Fruit fly (Drosophila melanogaster): ENCODE data around the gene CG3558.
A peak's percentile ranks its signal among the peaks of the same experiment; 100 is the strongest.

CG3558 gene

DNA sequence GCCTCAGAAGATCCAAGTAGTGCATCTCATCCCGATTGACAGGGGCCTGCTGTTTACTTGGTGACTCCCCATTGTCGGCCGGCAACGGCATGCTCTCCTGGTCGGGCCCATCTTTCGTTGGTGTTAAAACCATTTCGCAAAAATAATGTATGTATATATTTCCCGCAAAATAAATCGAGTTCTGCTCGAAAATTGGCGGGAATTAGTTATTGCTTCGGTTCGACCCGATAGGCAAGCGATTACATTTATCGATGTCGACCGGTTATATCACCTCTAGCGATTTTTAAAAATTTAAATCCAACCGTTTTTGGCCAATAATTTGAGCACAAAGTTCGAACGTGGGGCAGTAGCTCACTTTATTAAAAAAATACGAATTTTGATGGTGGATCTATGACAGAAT, 23.2 kb upstream of the CG3558 start, which contains the start of gene Ts:
Gene Ts, minus strand, starts transcription at position 201 of the 400 bp plus-strand sequence.
- TF ChIP-seq CG9797 (GFP tag; optimal IDR thresholded peaks at IDR 0.05): peak; percentile 18
- no peak for TF ChIP-seq Abd-B (GFP tag; optimal IDR thresholded peaks at IDR 0.05)
- TF ChIP-seq run (tag; optimal IDR thresholded peaks at IDR 0.05): no peak
- no peak for TF ChIP-seq schlank (tag; optimal IDR thresholded peaks at IDR 0.05)
- TF ChIP-seq chinmo (GFP tag; IDR thresholded peaks at IDR 0.05; ENCODE audit: partially characterized antibody): 0 out of 4 replicates have a peak, but pooled peaks have one; percentile 71
- peak in 1 of 2 experiments; percentile 92 for TF ChIP-seq Pdp1 (GFP tag; optimal IDR thresholded peaks at IDR 0.05)
- TF ChIP-seq CG2116 (GFP tag; optimal IDR thresholded peaks at IDR 0.05): peak; percentile 96
- TF ChIP-seq HLHmδ (GFP tag; optimal IDR thresholded peaks at IDR 0.05): no peak
- no peak for TF ChIP-seq stc (GFP tag; IDR thresholded peaks at IDR 0.05)
- 0 out of 2 replicates have a peak, but pooled peaks have one; percentile 22 for TF ChIP-seq MBD-R2 (GFP tag; IDR thresholded peaks at IDR 0.05)
- peak; percentile 9 for TF ChIP-seq gfzf (GFP tag; optimal IDR thresholded peaks at IDR 0.05)
- TF ChIP-seq knrl (GFP tag; IDR thresholded peaks at IDR 0.05; ENCODE audit: partially characterized antibody): peak; percentile 56; the same call in 2 of the 3 replicates
- TF ChIP-seq Adf1 (GFP tag; IDR thresholded peaks at IDR 0.05): no peak
- peak; percentile 60 for TF ChIP-seq pzg (GFP tag; optimal IDR thresholded peaks at IDR 0.05)
- TF ChIP-seq hb (GFP tag; IDR thresholded peaks at IDR 0.05; ENCODE audit: partially characterized antibody): peak; percentile 74
- TF ChIP-seq unc-4 (GFP tag; IDR thresholded peaks at IDR 0.05; ENCODE audit: partially characterized antibody): peak; percentile 65
- no peak for TF ChIP-seq CG2199 (GFP tag; IDR thresholded peaks at IDR 0.05)
- no peak for TF ChIP-seq CG14441 (GFP tag; IDR thresholded peaks at IDR 0.05)
- TF ChIP-seq Myb (GFP tag; optimal IDR thresholded peaks at IDR 0.05): peak; percentile 97
- no peak for TF ChIP-seq btn (GFP tag; optimal IDR thresholded peaks at IDR 0.05)
- TF ChIP-seq CG14014 (GFP tag; IDR thresholded peaks at IDR 0.05): no peak
- peak; percentile 87 for TF ChIP-seq CG13287 (GFP tag; IDR thresholded peaks at IDR 0.05; ENCODE audit: partially characterized antibody)
- TF ChIP-seq mld (GFP tag; IDR thresholded peaks at IDR 0.05; ENCODE audit: partially characterized antibody): 0 out of 3 replicates have a peak, but pooled peaks have one; percentile 46
- TF ChIP-seq CG12071 (GFP tag; optimal IDR thresholded peaks at IDR 0.05): no peak
- TF ChIP-seq Bgb (GFP tag; IDR thresholded peaks at IDR 0.05; ENCODE audit: partially characterized antibody): peak; percentile 88
- TF ChIP-seq CG11695 (GFP tag; IDR thresholded peaks at IDR 0.05): no peak
- TF ChIP-seq Mrtf (GFP tag; IDR thresholded peaks at IDR 0.05): no peak
- peak; percentile 76 for TF ChIP-seq zen2 (GFP tag; IDR thresholded peaks at IDR 0.05; ENCODE audit: partially characterized antibody)
- peak; percentile 54 for TF ChIP-seq CG10267 (tag; optimal IDR thresholded peaks at IDR 0.05)
- TF ChIP-seq ind (GFP tag; optimal IDR thresholded peaks at IDR 0.05): no peak
- no peak for TF ChIP-seq CG9817 (tag; optimal IDR thresholded peaks at IDR 0.05)
- TF ChIP-seq lbe (GFP tag; optimal IDR thresholded peaks at IDR 0.05): peak; percentile 32
- no peak for TF ChIP-seq HHEX (GFP tag; optimal IDR thresholded peaks at IDR 0.05)
- TF ChIP-seq CG16813 (GFP tag; IDR thresholded peaks at IDR 0.05; ENCODE audit: partially characterized antibody): peak; percentile 57; the same call in 2 of the 3 replicates
- TF ChIP-seq CG2889 (GFP tag; IDR thresholded peaks at IDR 0.05): no peak
- TF ChIP-seq cg (GFP tag; optimal IDR thresholded peaks at IDR 0.05): no peak
- TF ChIP-seq Elba2 (GFP tag; optimal IDR thresholded peaks at IDR 0.05): no peak
- TF ChIP-seq Dll (GFP tag; IDR thresholded peaks at IDR 0.05; ENCODE audit: partially characterized antibody): peak; percentile 76
- no peak for TF ChIP-seq lmd (GFP tag; IDR thresholded peaks at IDR 0.05)
- TF ChIP-seq BEAF-32 (GFP tag; optimal IDR thresholded peaks at IDR 0.05): peak; percentile 65
- no peak for TF ChIP-seq bcd (GFP tag; optimal IDR thresholded peaks at IDR 0.05)
- no peak for TF ChIP-seq fru (optimal IDR thresholded peaks at IDR 0.05)
- peak; percentile 86 for TF ChIP-seq Sry-δ (GFP tag; optimal IDR thresholded peaks at IDR 0.05)
- no peak for TF ChIP-seq Nf-YB (GFP tag; optimal IDR thresholded peaks at IDR 0.05)
- peak; percentile 70 for TF ChIP-seq Doc3 (GFP tag; IDR thresholded peaks at IDR 0.05; ENCODE audit: partially characterized antibody)
- TF ChIP-seq CG1832 (GFP tag; optimal IDR thresholded peaks at IDR 0.05): no peak
- no peak for TF ChIP-seq fd102C (GFP tag; optimal IDR thresholded peaks at IDR 0.05)
- no peak for TF ChIP-seq CG18262 (tag; optimal IDR thresholded peaks at IDR 0.05)
- no peak for TF ChIP-seq ftz-f1 (GFP tag; optimal IDR thresholded peaks at IDR 0.05)
